Fruit fly (Drosophila melanogaster): ENCODE data around the gene CG2975.
A peak's percentile ranks its signal among the peaks of the same experiment; 100 is the strongest.

CG2975 gene

dm6 chr2L:2882968-2883702 lies 43.2 kb downstream of the CG2975 start (continued):
- TF ChIP-seq chinmo (GFP tag; IDR thresholded peaks at IDR 0.05; ENCODE audit: partially characterized antibody): no peak
- TF ChIP-seq eve (GFP tag; optimal IDR thresholded peaks at IDR 0.05): no peak
- peak; percentile 35; the same call in 1 of the 2 replicates for TF ChIP-seq CG10366 (GFP tag; IDR thresholded peaks at IDR 0.05)
- no peak for TF ChIP-seq CG9609 (GFP tag; optimal IDR thresholded peaks at IDR 0.05)
- no peak for TF ChIP-seq Hr39 (optimal IDR thresholded peaks at IDR 0.05)
- TF ChIP-seq CG8290 (GFP tag; optimal IDR thresholded peaks at IDR 0.05): peak; percentile 4
- TF ChIP-seq CG8290 (tag; optimal IDR thresholded peaks at IDR 0.05): peak in 1 of 2 experiments; percentile 73
- TF ChIP-seq br (optimal IDR thresholded peaks at IDR 0.05): no peak
- TF ChIP-seq seq (GFP tag; IDR thresholded peaks at IDR 0.05): 0 out of 2 replicates have a peak, but pooled peaks have one; percentile 25
- TF ChIP-seq corto (GFP tag; optimal IDR thresholded peaks at IDR 0.05): no peak
- peak; percentile 30 for TF ChIP-seq CG12299 (tag; optimal IDR thresholded peaks at IDR 0.05)
- peak in 1 of 2 experiments; percentile 57 for TF ChIP-seq crp (GFP tag; optimal IDR thresholded peaks at IDR 0.05)
- TF ChIP-seq sc (optimal IDR thresholded peaks at IDR 0.05): no peak
- no peak for TF ChIP-seq sc (GFP tag; optimal IDR thresholded peaks at IDR 0.05)
- TF ChIP-seq D19A (tag; optimal IDR thresholded peaks at IDR 0.05): peak; percentile 48
- peak; percentile 45 for TF ChIP-seq unpg (GFP tag; optimal IDR thresholded peaks at IDR 0.05)
- peak; percentile 39 for TF ChIP-seq pum (GFP tag; optimal IDR thresholded peaks at IDR 0.05)
- TF ChIP-seq CG10654 (GFP tag; optimal IDR thresholded peaks at IDR 0.05): peak; percentile 7
- no peak for TF ChIP-seq ham (GFP tag; IDR thresholded peaks at IDR 0.05)
- TF ChIP-seq slp2 (GFP tag; optimal IDR thresholded peaks at IDR 0.05): peak; percentile 5
- no peak for TF ChIP-seq CG7963 (GFP tag; IDR thresholded peaks at IDR 0.05; ENCODE audit: partially characterized antibody)
- peak; percentile 3 for TF ChIP-seq sd (tag; optimal IDR thresholded peaks at IDR 0.05)
- peak; percentile 71 for TF ChIP-seq onecut (GFP tag; IDR thresholded peaks at IDR 0.05)
- peak; percentile 12; the same call in 1 of the 2 replicates for TF ChIP-seq CG31224 (GFP tag; IDR thresholded peaks at IDR 0.05)
- TF ChIP-seq CG6654 (GFP tag; optimal IDR thresholded peaks at IDR 0.05): no peak
- no peak for TF ChIP-seq CG17186 (GFP tag; optimal IDR thresholded peaks at IDR 0.05)
- TF ChIP-seq CG12942 (GFP tag; optimal IDR thresholded peaks at IDR 0.05): peak; percentile 42
- TF ChIP-seq CG17912 (GFP tag; optimal IDR thresholded peaks at IDR 0.05): no peak
- peak; percentile 28; the same call in 1 of the 2 replicates for TF ChIP-seq Ada2b (GFP tag; IDR thresholded peaks at IDR 0.05)
- TF ChIP-seq HLH54F (GFP tag; optimal IDR thresholded peaks at IDR 0.05): no peak
- TF ChIP-seq CG12236 (GFP tag; optimal IDR thresholded peaks at IDR 0.05): peak; percentile 26
- TF ChIP-seq Abd-B (GFP tag; optimal IDR thresholded peaks at IDR 0.05): peak; percentile 34
- TF ChIP-seq Rfx (GFP tag; IDR thresholded peaks at IDR 0.05): peak; percentile 67
- peak; percentile 13; the same call in 1 of the 3 replicates for TF ChIP-seq CG14050 (GFP tag; IDR thresholded peaks at IDR 0.05)
- TF ChIP-seq CG6854 (GFP tag; optimal IDR thresholded peaks at IDR 0.05): peak; percentile 60
- peak; percentile 8 for TF ChIP-seq crc (GFP tag; optimal IDR thresholded peaks at IDR 0.05)
- TF ChIP-seq Sox100B (GFP tag; optimal IDR thresholded peaks at IDR 0.05): peak; percentile 17
- TF ChIP-seq ind (GFP tag; optimal IDR thresholded peaks at IDR 0.05): peak; percentile 35
- TF ChIP-seq aop (GFP tag; IDR thresholded peaks at IDR 0.05): peak; percentile 16; the same call in 1 of the 2 replicates
- TF ChIP-seq Optix (GFP tag; IDR thresholded peaks at IDR 0.05): no peak
- TF ChIP-seq CG10431 (GFP tag; optimal IDR thresholded peaks at IDR 0.05): no peak
- TF ChIP-seq CG43689 (GFP tag; IDR thresholded peaks at IDR 0.05): no peak
- TF ChIP-seq CG10147 (GFP tag; optimal IDR thresholded peaks at IDR 0.05): peak; percentile 20
- no peak for TF ChIP-seq CG10274 (GFP tag; optimal IDR thresholded peaks at IDR 0.05)
- TF ChIP-seq CG15073 (GFP tag; optimal IDR thresholded peaks at IDR 0.05): no peak
- peak; percentile 47 for TF ChIP-seq CHES-1-like (GFP tag; optimal IDR thresholded peaks at IDR 0.05)
- TF ChIP-seq C15 (GFP tag; IDR thresholded peaks at IDR 0.05): no peak
- TF ChIP-seq Blimp-1 (GFP tag; optimal IDR thresholded peaks at IDR 0.05): peak; percentile 19
- TF ChIP-seq tll (GFP tag; optimal IDR thresholded peaks at IDR 0.05): no peak
- TF ChIP-seq lab (GFP tag; optimal IDR thresholded peaks at IDR 0.05): peak; percentile 70

Data from whole organism, embryonic.